Worm (Caenorhabditis elegans) whole organism, young adult: ENCODE data around the gene F55F3.4.

Source experiments
- B0035.1 ChIP-seq: sonication (generic microtip); optimal IDR thresholded peaks from 2 replicates; lab custom pipeline; 2016; ENCODE audit warnings: missing genetic modification characterization, mild to moderate bottlenecking, missing compliant biosample characterization, missing genotype, missing genetic modification reagents
- F52B5.7 ChIP-seq: sonication (generic microtip); optimal IDR thresholded peaks from 2 replicates; lab custom pipeline; 2016; ENCODE audit warnings: mild to moderate bottlenecking, missing genetic modification characterization, missing compliant biosample characterization
- Y53F4B.3 ChIP-seq: fragments of 200-800 bp; sonication (Bioruptor generic); IDR thresholded peaks from 2 replicates; pipeline ENCODE4 v1.3.6; 2022; ENCODE audit warnings: missing genetic modification reagents, missing genetic modification characterization, missing compliant biosample characterization
- akir-1 ChIP-seq: fragments of 200-800 bp; sonication (Bioruptor generic); optimal IDR thresholded peaks from 2 replicates; lab custom pipeline; 2018; ENCODE audit warnings: mild to moderate bottlenecking, missing genetic modification characterization, moderate library complexity, missing compliant biosample characterization
- attf-6 ChIP-seq: fragments of 200-800 bp; sonication (Bioruptor generic); IDR thresholded peaks from 2 replicates; pipeline ENCODE4 v1.3.6; 2022; ENCODE audit warnings: missing genetic modification reagents, missing genetic modification characterization, missing compliant biosample characterization
- ceh-100 ChIP-seq: fragments of 200-800 bp; sonication (Bioruptor generic); IDR thresholded peaks from 2 replicates; pipeline ENCODE4 v1.3.6; 2022; ENCODE audit warnings: missing genetic modification reagents, missing genetic modification characterization, missing compliant biosample characterization
- ceh-58 ChIP-seq: fragments of 200-800 bp; sonication (Bioruptor generic); IDR thresholded peaks from 2 replicates; pipeline ENCODE4 v1.3.6; 2022; ENCODE audit warnings: missing genetic modification characterization, missing compliant biosample characterization
- ets-4 ChIP-seq: fragments of 200-800 bp; sonication (Bioruptor generic); optimal IDR thresholded peaks from 2 replicates; lab custom pipeline; 2018; ENCODE audit warnings: mild to moderate bottlenecking, missing genetic modification characterization, missing compliant biosample characterization
- him-1 ChIP-seq: sonication (generic microtip); optimal IDR thresholded peaks from 2 replicates; lab custom pipeline; 2016; ENCODE audit warnings: missing genotype, missing genetic modification reagents, missing genetic modification characterization, missing compliant biosample characterization
- hrde-1 ChIP-seq: sonication (generic microtip); optimal IDR thresholded peaks from 2 replicates; lab custom pipeline; 2016; ENCODE audit warnings: missing genetic modification characterization, mild to moderate bottlenecking, missing compliant biosample characterization, moderate library complexity, missing genotype, missing genetic modification reagents, borderline replicate concordance
- hsf-1 ChIP-seq: fragments of 200-800 bp; sonication (Bioruptor generic); IDR thresholded peaks from 2 replicates; pipeline ENCODE4 v1.3.6; 2022; ENCODE audit warnings: missing genetic modification reagents, missing genetic modification characterization, missing compliant biosample characterization
- lin-40 ChIP-seq: sonication (generic microtip); optimal IDR thresholded peaks from 2 replicates; lab custom pipeline; 2016; ENCODE audit warnings: missing genetic modification characterization, mild to moderate bottlenecking, missing compliant biosample characterization, missing genotype, missing genetic modification reagents
- snpc-4 ChIP-seq, 5 experiments: fragments of 150-350 bp in 1 of 5; sonication (generic microtip) in 4 of 5; optimal IDR thresholded peaks; 2 replicates each; lab custom pipeline; 2014 to 2018; ENCODE audit warnings: missing genetic modification characterization in 5 of 5, missing biosample characterization in 3 of 5, antibody characterized with exemption in 2 of 5, mild to moderate bottlenecking in 2 of 5, missing compliant biosample characterization in 2 of 5, missing genotype in 2 of 5, moderate library complexity in 2 of 5, missing genetic modification reagents in 1 of 5
- unc-62 ChIP-seq: fragments of 150-350 bp; optimal IDR thresholded peaks from 2 replicates; lab custom pipeline; 2014; ENCODE audit warnings: missing biosample characterization, missing genetic modification reagents, missing genetic modification characterization

ce11 chrX:13746661-13747365, 38.6 kb upstream of the F55F3.4 start, which contains the start of gene nhr-71:
- TF ChIP-seq hsf-1, result no peak
- TF ChIP-seq hrde-1, result no peak
- no peak for TF ChIP-seq F52B5.7
- TF ChIP-seq him-1 (tag; lab: Kevin White, UChicago), result no peak
- TF ChIP-seq akir-1 (GFP tag; lab: Kevin White, UChicago), result no peak
- TF ChIP-seq unc-62, result no peak
- 0 out of 2 replicates have a peak, but pooled peaks have one; percentile 32 for TF ChIP-seq ceh-58
- no peak for TF ChIP-seq Y53F4B.3 (GFP tag; lab: Robert Waterston, UW)
- TF ChIP-seq B0035.1 (tag; lab: Kevin White, UChicago), result no peak
- TF ChIP-seq snpc-4 (GFP tag; optimal IDR thresholded peaks at IDR 0.05; lab: Kevin White, UChicago), result no peak
- no peak for TF ChIP-seq snpc-4 (tag; optimal IDR thresholded peaks at IDR 0.05; lab: Kevin White, UChicago)
- no peak for TF ChIP-seq ets-4 (GFP tag; lab: Kevin White, UChicago)
- no peak for TF ChIP-seq lin-40 (tag; lab: Kevin White, UChicago)
- TF ChIP-seq attf-6, result no peak
- TF ChIP-seq ceh-100 (GFP tag; lab: Robert Waterston, UW), result no peak
